Worm (Caenorhabditis elegans) whole organism, young adult: Measurements from ENCODE around the gene ins-10.

ENCODE experiments used
- B0261.1 ChIP-seq: sonication (generic microtip); optimal IDR thresholded peaks from 2 replicates; lab custom pipeline; 2016; ENCODE audit warnings: mild to moderate bottlenecking, missing genetic modification characterization, moderate library complexity, missing compliant biosample characterization
- C17E4.6 ChIP-seq: fragments of 200-800 bp; sonication (Bioruptor generic); IDR thresholded peaks from 2 replicates; pipeline ENCODE4 v1.3.6; 2022; ENCODE audit warnings: missing genetic modification reagents, missing genetic modification characterization, missing compliant biosample characterization
- T07F8.4 ChIP-seq: sonication (generic microtip); optimal IDR thresholded peaks from 2 replicates; lab custom pipeline; 2016; ENCODE audit warnings: mild to moderate bottlenecking, missing genetic modification characterization, moderate library complexity, missing compliant biosample characterization
- T26A5.8 ChIP-seq: sonication (generic microtip); optimal IDR thresholded peaks from 2 replicates; lab custom pipeline; 2016; ENCODE audit warnings: missing genetic modification characterization, missing compliant biosample characterization
- Y53F4B.3 ChIP-seq: fragments of 200-800 bp; sonication (Bioruptor generic); IDR thresholded peaks from 2 replicates; pipeline ENCODE4 v1.3.6; 2022; ENCODE audit warnings: missing genetic modification reagents, missing genetic modification characterization, missing compliant biosample characterization
- Y53G8AR.9 ChIP-seq: fragments of 200-800 bp; sonication (Bioruptor generic); conservative IDR thresholded peaks from 2 replicates; pipeline ENCODE4 v1.3.6; 2022; ENCODE audit warnings: missing genetic modification reagents, missing genetic modification characterization, missing compliant biosample characterization
- Y56A3A.18 ChIP-seq: fragments of 200-800 bp; sonication (Bioruptor generic); IDR thresholded peaks from 2 replicates; pipeline ENCODE4 v1.3.6; 2022; ENCODE audit warnings: missing genetic modification reagents, missing genetic modification characterization, missing compliant biosample characterization
- Y67H2A.10 ChIP-seq: fragments of 200-800 bp; sonication (Bioruptor generic); conservative IDR thresholded peaks from 2 replicates; pipeline ENCODE4 v1.3.6; 2022; ENCODE audit warnings: missing genetic modification reagents, missing genetic modification characterization, missing compliant biosample characterization
- ZK185.1 ChIP-seq: sonication (generic microtip); optimal IDR thresholded peaks from 2 replicates; lab custom pipeline; 2016; ENCODE audit warnings: mild to moderate bottlenecking, missing genetic modification characterization, missing compliant biosample characterization; ENCODE audit not compliant: poor library complexity, severe bottlenecking
- akir-1 ChIP-seq: fragments of 200-800 bp; sonication (Bioruptor generic); optimal IDR thresholded peaks from 2 replicates; lab custom pipeline; 2018; ENCODE audit warnings: mild to moderate bottlenecking, missing genetic modification characterization, moderate library complexity, missing compliant biosample characterization
- aptf-2 ChIP-seq: fragments of 200-800 bp; sonication (Bioruptor generic); conservative IDR thresholded peaks from 2 replicates; pipeline ENCODE4 v1.3.6; 2022; ENCODE audit warnings: missing genetic modification reagents, missing genetic modification characterization, missing compliant biosample characterization
- aptf-3 ChIP-seq: fragments of 200-800 bp; sonication (Bioruptor generic); IDR thresholded peaks from 2 replicates; pipeline ENCODE4 v1.3.6; 2022; ENCODE audit warnings: missing genetic modification characterization, missing compliant biosample characterization
- atf-7 ChIP-seq: sonication (generic microtip); optimal IDR thresholded peaks from 2 replicates; lab custom pipeline; 2017; ENCODE audit warnings: mild to moderate bottlenecking, missing genetic modification characterization, missing compliant biosample characterization
- cebp-1 ChIP-seq, 2 experiments: fragments of 200-800 bp in 1 of 2; sonication (Bioruptor generic) in 1 of 2; sonication (generic microtip) in 1 of 2; IDR thresholded peaks in 1 of 2; optimal IDR thresholded peaks in 1 of 2; 2 replicates each; pipeline versions ENCODE4 v1.3.6 to Lab custom; 2017 to 2022; ENCODE audit warnings: missing compliant biosample characterization in 2 of 2, missing genetic modification characterization in 2 of 2, mild to moderate bottlenecking in 1 of 2, missing genetic modification reagents in 1 of 2, moderate library complexity in 1 of 2
- ceh-100 ChIP-seq: fragments of 200-800 bp; sonication (Bioruptor generic); IDR thresholded peaks from 2 replicates; pipeline ENCODE4 v1.3.6; 2022; ENCODE audit warnings: missing genetic modification reagents, missing genetic modification characterization, missing compliant biosample characterization
- ceh-58 ChIP-seq: fragments of 200-800 bp; sonication (Bioruptor generic); IDR thresholded peaks from 2 replicates; pipeline ENCODE4 v1.3.6; 2022; ENCODE audit warnings: missing genetic modification characterization, missing compliant biosample characterization
- ceh-91 ChIP-seq: fragments of 200-800 bp; sonication (Bioruptor generic); IDR thresholded peaks from 2 replicates; pipeline ENCODE4 v1.3.6; 2022; ENCODE audit warnings: missing genetic modification reagents, missing genetic modification characterization, missing compliant biosample characterization
- die-1 ChIP-seq: sonication (generic microtip); optimal IDR thresholded peaks from 2 replicates; lab custom pipeline; 2016; ENCODE audit warnings: missing genotype, mild to moderate bottlenecking, missing genetic modification characterization, missing compliant biosample characterization
- dox-1 ChIP-seq: fragments of 200-800 bp; sonication (Bioruptor generic); IDR thresholded peaks from 2 replicates; pipeline ENCODE4 v1.3.6; 2022; ENCODE audit warnings: missing genetic modification reagents, missing genetic modification characterization, missing compliant biosample characterization
- dpff-1 ChIP-seq: sonication (generic microtip); optimal IDR thresholded peaks from 2 replicates; lab custom pipeline; 2017; ENCODE audit warnings: mild to moderate bottlenecking, missing genetic modification characterization, missing compliant biosample characterization
- dpl-1 ChIP-seq: fragments of 150-350 bp; optimal IDR thresholded peaks from 2 replicates; lab custom pipeline; 2014; ENCODE audit warnings: missing biosample characterization, missing genetic modification reagents, missing genetic modification characterization
- fkh-3 ChIP-seq: sonication (generic microtip); optimal IDR thresholded peaks from 2 replicates; lab custom pipeline; 2016; ENCODE audit warnings: mild to moderate bottlenecking, missing genetic modification characterization, missing compliant biosample characterization
- gei-17 ChIP-seq: fragments of 200-800 bp; sonication (Bioruptor generic); optimal IDR thresholded peaks from 2 replicates; lab custom pipeline; 2018; ENCODE audit warnings: mild to moderate bottlenecking, missing genetic modification characterization, missing compliant biosample characterization
- him-1 ChIP-seq: sonication (generic microtip); optimal IDR thresholded peaks from 2 replicates; lab custom pipeline; 2016; ENCODE audit warnings: missing genotype, missing genetic modification reagents, missing genetic modification characterization, missing compliant biosample characterization
- hrde-1 ChIP-seq: sonication (generic microtip); optimal IDR thresholded peaks from 2 replicates; lab custom pipeline; 2016; ENCODE audit warnings: missing genetic modification characterization, mild to moderate bottlenecking, missing compliant biosample characterization, moderate library complexity, missing genotype, missing genetic modification reagents, borderline replicate concordance
- lag-1 ChIP-seq: fragments of 200-800 bp; sonication (Bioruptor generic); IDR thresholded peaks from 2 replicates; pipeline ENCODE4 v1.3.6; 2022; ENCODE audit warnings: missing genetic modification reagents, missing genetic modification characterization, missing compliant biosample characterization
- lin-54 ChIP-seq: fragments of 200-800 bp; sonication (Bioruptor generic); optimal IDR thresholded peaks from 2 replicates; lab custom pipeline; 2018; ENCODE audit warnings: mild to moderate bottlenecking, missing genetic modification characterization, missing compliant biosample characterization
- madf-3 ChIP-seq: fragments of 200-800 bp; sonication (Bioruptor generic); IDR thresholded peaks from 2 replicates; pipeline ENCODE4 v1.3.6; 2022; ENCODE audit warnings: missing genetic modification reagents, missing genetic modification characterization, missing compliant biosample characterization
- mcd-1 ChIP-seq: fragments of 200-800 bp; sonication (Bioruptor generic); IDR thresholded peaks from 2 replicates; pipeline ENCODE4 v1.3.6; 2022; ENCODE audit warnings: missing genetic modification reagents, missing genetic modification characterization, missing compliant biosample characterization
- mel-28 ChIP-seq: sonication (generic microtip); optimal IDR thresholded peaks from 2 replicates; lab custom pipeline; 2016; ENCODE audit warnings: borderline replicate concordance, mild to moderate bottlenecking, missing genetic modification characterization, missing compliant biosample characterization
- mxl-1 ChIP-seq: sonication (generic microtip); optimal IDR thresholded peaks from 2 replicates; lab custom pipeline; 2016; ENCODE audit warnings: missing genetic modification characterization, missing compliant biosample characterization
- nhr-179 ChIP-seq: sonication (generic microtip); optimal IDR thresholded peaks from 2 replicates; lab custom pipeline; 2016; ENCODE audit warnings: mild to moderate bottlenecking, missing genetic modification characterization, missing compliant biosample characterization
- nhr-90 ChIP-seq: sonication (generic microtip); optimal IDR thresholded peaks from 2 replicates; lab custom pipeline; 2016; ENCODE audit warnings: missing genotype, mild to moderate bottlenecking, missing genetic modification characterization, missing compliant biosample characterization
- pbrm-1 ChIP-seq: fragments of 200-800 bp; sonication (Bioruptor generic); IDR thresholded peaks from 2 replicates; pipeline ENCODE4 v1.3.6; 2022; ENCODE audit warnings: missing genetic modification reagents, missing genetic modification characterization, missing compliant biosample characterization
- rcor-1 ChIP-seq: fragments of 200-800 bp; sonication (Bioruptor generic); IDR thresholded peaks from 2 replicates; pipeline ENCODE4 v1.3.6; 2022; ENCODE audit warnings: missing genetic modification reagents, missing genetic modification characterization, missing compliant biosample characterization
- rec-8 ChIP-seq, 2 experiments: sonication (generic microtip); optimal IDR thresholded peaks; 2 replicates each; lab custom pipeline; 2016; ENCODE audit warnings: mild to moderate bottlenecking in 2 of 2, missing genetic modification characterization in 2 of 2, missing genetic modification reagents in 2 of 2, missing genotype in 2 of 2, missing biosample characterization in 1 of 2, missing compliant biosample characterization in 1 of 2, moderate library complexity in 1 of 2
- snpc-4 ChIP-seq, 5 experiments: fragments of 150-350 bp in 1 of 5; sonication (generic microtip) in 4 of 5; optimal IDR thresholded peaks; 2 replicates each; lab custom pipeline; 2014 to 2018; ENCODE audit warnings: missing genetic modification characterization in 5 of 5, missing biosample characterization in 3 of 5, antibody characterized with exemption in 2 of 5, mild to moderate bottlenecking in 2 of 5, missing compliant biosample characterization in 2 of 5, missing genotype in 2 of 5, moderate library complexity in 2 of 5, missing genetic modification reagents in 1 of 5
- sptf-2 ChIP-seq: fragments of 200-800 bp; sonication (Bioruptor generic); optimal IDR thresholded peaks from 2 replicates; lab custom pipeline; 2018; ENCODE audit warnings: mild to moderate bottlenecking, missing genetic modification characterization, missing compliant biosample characterization
- xnd-1 ChIP-seq: sonication (generic microtip); optimal IDR thresholded peaks from 2 replicates; lab custom pipeline; 2016; ENCODE audit warnings: missing genotype, missing genetic modification reagents, missing genetic modification characterization, missing compliant biosample characterization
- zim-3 ChIP-seq: sonication (generic microtip); optimal IDR thresholded peaks from 2 replicates; lab custom pipeline; 2017; ENCODE audit warnings: mild to moderate bottlenecking, missing genetic modification characterization, moderate library complexity, missing compliant biosample characterization
- ztf-18 ChIP-seq: sonication (generic microtip); optimal IDR thresholded peaks from 2 replicates; lab custom pipeline; 2016; ENCODE audit warnings: missing genotype, mild to moderate bottlenecking, missing genetic modification characterization, missing compliant biosample characterization
- ztf-3 ChIP-seq: fragments of 200-800 bp; sonication (Bioruptor generic); optimal IDR thresholded peaks from 2 replicates; lab custom pipeline; 2018; ENCODE audit warnings: mild to moderate bottlenecking, missing genetic modification characterization, missing compliant biosample characterization

ins-10 gene

DNA sequence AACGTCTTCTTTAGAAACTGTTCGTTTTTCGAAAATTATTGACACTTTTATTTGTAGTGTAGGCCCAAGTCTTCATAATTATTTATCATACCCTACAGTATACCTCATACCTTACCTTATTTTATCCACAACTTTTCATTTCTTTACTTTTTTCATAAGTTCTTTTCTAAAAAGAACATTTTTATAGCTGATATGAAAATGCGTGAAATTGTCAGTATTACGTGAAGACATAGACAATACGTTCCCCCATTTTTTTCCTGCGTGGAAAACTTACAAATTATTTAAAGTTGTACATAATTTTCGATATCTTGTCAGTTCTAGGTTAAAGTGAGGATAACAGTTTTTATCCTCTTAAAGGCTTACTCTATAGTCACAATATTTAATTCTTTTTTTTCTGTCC is 36.1 kb downstream of the ins-10 start (continued):
- TF ChIP-seq ztf-18 (no peak), sptf-2 (GFP tag; lab: Kevin White, UChicago) (no peak), lin-54 (no peak), mel-28 (tag; lab: Kevin White, UChicago) (no peak), lag-1 (no peak)

DNA sequence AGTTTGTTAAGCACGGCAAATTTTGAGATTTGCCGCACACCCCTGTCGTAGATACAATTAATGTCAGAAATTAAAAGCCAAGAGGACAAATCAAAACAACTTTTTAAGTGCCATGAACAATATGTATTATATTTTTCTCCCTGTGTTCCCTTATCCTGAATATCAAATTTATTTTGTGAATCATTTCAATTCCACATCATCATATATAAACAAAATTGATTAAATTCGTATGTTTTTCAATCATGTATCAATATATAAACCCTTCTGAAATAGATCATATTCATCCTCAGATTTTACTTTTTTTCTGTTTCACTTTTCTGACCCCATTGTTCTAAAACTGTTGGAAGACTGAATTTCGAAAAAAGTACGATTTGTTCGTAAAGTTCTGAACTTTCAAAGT is 40.4 kb downstream of the ins-10 start, which contains the start of gene D1086.11:
Gene D1086.11, plus strand, starts transcription at position 301 of the 400 bp plus-strand sequence.
- TF ChIP-seq akir-1 (GFP tag; lab: Kevin White, UChicago): no peak
- TF ChIP-seq dpff-1 (tag; lab: Kevin White, UChicago): no peak
- TF ChIP-seq pbrm-1: no peak

DNA sequence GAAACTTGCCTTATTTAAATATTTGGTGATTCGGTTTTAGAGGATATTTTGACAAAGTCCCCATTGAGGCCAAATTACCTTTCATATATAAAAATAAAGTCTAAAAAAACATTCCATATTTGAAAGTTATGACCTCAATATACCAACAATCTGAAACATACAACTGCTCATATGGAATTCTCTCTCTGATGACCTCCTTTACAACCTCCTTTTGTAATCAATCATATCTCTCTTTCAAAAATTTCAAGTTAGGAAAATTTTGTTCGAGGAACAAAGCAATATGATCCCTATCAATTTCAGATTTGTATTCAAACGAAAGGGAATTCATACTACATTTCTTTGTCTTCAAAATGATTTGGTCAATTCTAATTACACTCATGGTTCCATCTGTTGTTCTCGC is 45.8 kb downstream of the ins-10 start, which contains the start of gene D1086.6:
Gene D1086.6, plus strand, starts transcription at position 301 of the 400 bp plus-strand sequence.
- TF ChIP-seq zim-3 (tag; lab: Kevin White, UChicago): no peak
- no peak for TF ChIP-seq gei-17
- no peak for TF ChIP-seq nhr-179 (tag; lab: Kevin White, UChicago)
- no peak for TF ChIP-seq hrde-1
- no peak for TF ChIP-seq ceh-91 (GFP tag; lab: Robert Waterston, UW)
- TF ChIP-seq, all 124 proteins: peak for 0

DNA sequence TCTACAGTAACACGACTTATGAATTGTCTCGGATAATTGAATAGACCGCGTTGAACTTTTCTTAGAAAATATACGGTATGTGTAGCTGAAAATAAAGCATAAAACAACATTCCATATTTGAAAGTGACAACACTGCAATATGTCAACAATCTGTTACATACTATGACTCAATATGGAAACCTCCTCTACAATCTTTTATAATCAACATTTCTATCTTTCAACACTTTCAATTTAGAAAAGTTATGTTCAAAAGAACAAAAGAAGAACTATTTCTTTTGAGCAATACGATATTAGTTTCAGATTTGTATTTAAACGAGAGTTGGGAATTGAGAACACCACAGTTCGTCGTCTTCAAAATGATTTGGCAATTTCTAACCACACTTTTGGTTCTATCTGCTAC is 48.7 kb downstream of the ins-10 start, which contains the start of gene D1086.10:
Gene D1086.10, plus strand, starts transcription at position 301 of the 400 bp plus-strand sequence.
- TF ChIP-seq fkh-3 (tag; lab: Kevin White, UChicago) (no peak), T26A5.8 (tag; lab: Kevin White, UChicago) (no peak), Y53G8AR.9 (GFP tag; lab: Robert Waterston, UW) (no peak), rcor-1 (GFP tag; lab: Robert Waterston, UW) (no peak), Y67H2A.10 (GFP tag; lab: Robert Waterston, UW) (no peak), snpc-4 (GFP tag; optimal IDR thresholded peaks at IDR 0.05; lab: Kevin White, UChicago) (no peak), snpc-4 (tag; optimal IDR thresholded peaks at IDR 0.05; lab: Kevin White, UChicago) (no peak), Y53F4B.3 (GFP tag; lab: Robert Waterston, UW) (no peak), xnd-1 (tag; lab: Kevin White, UChicago) (no peak), cebp-1 (GFP tag; IDR thresholded peaks at IDR 0.05; lab: Robert Waterston, UW) (no peak), cebp-1 (tag; optimal IDR thresholded peaks at IDR 0.05; lab: Kevin White, UChicago) (no peak), atf-7 (tag; lab: Kevin White, UChicago) (no peak), aptf-3 (GFP tag; lab: Robert Waterston, UW) (no peak), die-1 (tag; lab: Kevin White, UChicago) (no peak), B0261.1 (tag; lab: Kevin White, UChicago) (no peak), madf-3 (no peak), Y56A3A.18 (GFP tag; lab: Robert Waterston, UW) (no peak), nhr-90 (tag; lab: Kevin White, UChicago) (no peak), ztf-3 (GFP tag; lab: Kevin White, UChicago) (no peak)

DNA sequence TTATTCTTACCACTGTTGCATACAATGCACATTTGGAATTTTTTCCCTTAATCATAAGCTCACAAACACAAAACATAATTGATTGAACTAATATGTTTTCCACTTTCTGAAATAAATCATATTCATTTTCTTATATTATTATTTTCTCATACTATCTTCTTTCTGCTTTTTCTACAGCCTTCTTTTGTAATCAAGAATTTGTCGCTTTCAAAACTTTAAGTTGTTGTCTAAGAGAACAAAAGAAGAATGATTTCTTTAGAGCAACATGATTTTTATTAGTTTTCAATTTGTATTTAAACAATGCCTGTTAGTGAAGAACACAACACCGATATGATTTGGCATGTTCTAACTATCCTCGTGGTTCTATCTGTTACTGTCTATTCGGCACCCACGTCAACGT is 50.2 kb downstream of the ins-10 start, which contains the start of gene D1086.7:
Gene D1086.7, plus strand, starts transcription at position 301 of the 400 bp plus-strand sequence.
- TF ChIP-seq ceh-100 (GFP tag; lab: Robert Waterston, UW) (no peak), ceh-58 (GFP tag; lab: Robert Waterston, UW) (no peak), Y53F4B.3 (GFP tag; lab: Robert Waterston, UW) (no peak), dox-1 (GFP tag; lab: Robert Waterston, UW) (no peak), rcor-1 (GFP tag; lab: Robert Waterston, UW) (no peak), mxl-1 (tag; lab: Kevin White, UChicago) (no peak), T07F8.4 (tag; lab: Kevin White, UChicago) (no peak), him-1 (tag; lab: Kevin White, UChicago) (no peak), dpl-1 (no peak), aptf-2 (no peak), rec-8 (tag; optimal IDR thresholded peaks at IDR 0.05; lab: Kevin White, UChicago) (no peak), xnd-1 (tag; lab: Kevin White, UChicago) (no peak), lag-1 (no peak), mcd-1 (GFP tag; lab: Robert Waterston, UW) (no peak), C17E4.6 (GFP tag; lab: Robert Waterston, UW) (no peak), ZK185.1 (tag; lab: Kevin White, UChicago) (no peak)
